Fruit fly (Drosophila melanogaster) whole organism, embryonic: ENCODE measurements around the gene CG16813.

Source experiments
- CG12071 ChIP-seq: fragments of 200-800 bp; sonication (Bioruptor generic); optimal IDR thresholded peaks from 3 replicates; lab custom pipeline; 2018; ENCODE audit warnings: missing biosample characterization, mild to moderate bottlenecking, missing genetic modification characterization
- CG13287 ChIP-seq: fragments of 200-800 bp; sonication (Bioruptor generic); IDR thresholded peaks from 2 replicates; pipeline ENCODE4 v1.3.6; 2022; ENCODE audit warnings: missing biosample characterization, missing genetic modification characterization; ENCODE audit not compliant: partially characterized antibody
- CG13775 ChIP-seq: fragments of 200-800 bp; sonication (Bioruptor generic); optimal IDR thresholded peaks from 3 replicates; lab custom pipeline; 2017; ENCODE audit warnings: missing biosample characterization, mild to moderate bottlenecking, missing genetic modification characterization
- CG15269 ChIP-seq: fragments of 200-800 bp; sonication (Bioruptor generic); optimal IDR thresholded peaks from 2 replicates; lab custom pipeline; 2018; ENCODE audit warnings: missing biosample characterization, mild to moderate bottlenecking, missing genetic modification characterization, moderate library complexity
- CG16813 ChIP-seq: fragments of 200-800 bp; sonication (Bioruptor generic); IDR thresholded peaks from 3 replicates; pipeline ENCODE4 v1.3.6; 2022; ENCODE audit warnings: missing biosample characterization, missing genetic modification characterization; ENCODE audit not compliant: partially characterized antibody
- CG17186 ChIP-seq: fragments of 200-800 bp; sonication (Bioruptor generic); optimal IDR thresholded peaks from 3 replicates; lab custom pipeline; 2017; ENCODE audit warnings: missing biosample characterization, missing genetic modification reagents, missing genetic modification characterization
- CG18011 ChIP-seq: fragments of 200-800 bp; sonication (Bioruptor generic); optimal IDR thresholded peaks from 2 replicates; lab custom pipeline; 2017; ENCODE audit warnings: missing biosample characterization, missing genetic modification characterization, mild to moderate bottlenecking, moderate library complexity, missing genotype
- CG2199 ChIP-seq: fragments of 200-800 bp; sonication (Bioruptor generic); IDR thresholded peaks from 3 replicates; pipeline ENCODE4 v1.3.6; 2022; ENCODE audit warnings: missing biosample characterization, missing genetic modification characterization
- CG33213 ChIP-seq: fragments of 200-800 bp; sonication (Bioruptor generic); optimal IDR thresholded peaks from 3 replicates; lab custom pipeline; 2016; ENCODE audit warnings: missing biosample characterization, missing genetic modification characterization
- CG3838 ChIP-seq: fragments of 200-800 bp; sonication (Bioruptor generic); optimal IDR thresholded peaks from 3 replicates; lab custom pipeline; 2016; ENCODE audit warnings: missing biosample characterization, missing genetic modification characterization
- CG3847 ChIP-seq: fragments of 200-800 bp; sonication (Bioruptor generic); IDR thresholded peaks from 2 replicates; pipeline ENCODE4 v1.3.6; 2022; ENCODE audit warnings: missing biosample characterization, missing genetic modification characterization
- CG4854 ChIP-seq: fragments of 200-800 bp; sonication (Bioruptor generic); optimal IDR thresholded peaks from 2 replicates; lab custom pipeline; 2016; ENCODE audit warnings: missing biosample characterization, missing genetic modification characterization, inconsistent platforms
- CG7271 ChIP-seq: fragments of 200-800 bp; sonication (Bioruptor generic); optimal IDR thresholded peaks from 2 replicates; lab custom pipeline; 2018; ENCODE audit warnings: missing biosample characterization, mild to moderate bottlenecking, missing genetic modification characterization, moderate library complexity
- CG8388 ChIP-seq: fragments of 200-800 bp; sonication (Bioruptor generic); optimal IDR thresholded peaks from 2 replicates; lab custom pipeline; 2019; ENCODE audit warnings: missing biosample characterization, mild to moderate bottlenecking, missing genetic modification characterization, moderate library complexity
- CG9932 ChIP-seq: fragments of 200-800 bp; sonication (Bioruptor generic); IDR thresholded peaks from 2 replicates; pipeline ENCODE4 v1.3.6; 2022; ENCODE audit warnings: missing biosample characterization, missing genetic modification characterization
- Deaf1 ChIP-seq: fragments of 200-800 bp; optimal IDR thresholded peaks from 3 replicates; lab custom pipeline; 2019; ENCODE audit warnings: missing biosample characterization, mild to moderate bottlenecking, missing genetic modification characterization, moderate library complexity
- Dll ChIP-seq: fragments of 200-800 bp; sonication (Bioruptor generic); IDR thresholded peaks from 4 replicates; pipeline ENCODE4 v1.3.6; 2022; ENCODE audit warnings: missing biosample characterization, missing genetic modification characterization; ENCODE audit not compliant: partially characterized antibody
- HLH4C ChIP-seq: fragments of 200-800 bp; sonication (Bioruptor generic); IDR thresholded peaks from 3 replicates; pipeline ENCODE4 v1.3.6; 2022; ENCODE audit warnings: missing biosample characterization, missing genetic modification characterization; ENCODE audit not compliant: partially characterized antibody
- Hmr ChIP-seq: fragments of 200-800 bp; sonication (Bioruptor generic); optimal IDR thresholded peaks from 3 replicates; lab custom pipeline; 2017; ENCODE audit warnings: mild to moderate bottlenecking, missing biosample characterization, missing genetic modification reagents, missing genetic modification characterization
- Jarid2 ChIP-seq: fragments of 200-800 bp; sonication (Bioruptor generic); optimal IDR thresholded peaks from 3 replicates; lab custom pipeline; 2017; ENCODE audit warnings: mild to moderate bottlenecking, missing biosample characterization, missing genetic modification reagents, missing genetic modification characterization
- Lhr ChIP-seq: fragments of 200-800 bp; sonication (Bioruptor generic); optimal IDR thresholded peaks from 3 replicates; lab custom pipeline; 2017; ENCODE audit warnings: mild to moderate bottlenecking, missing biosample characterization, missing genetic modification reagents, missing genetic modification characterization
- MESR4 ChIP-seq: fragments of 200-800 bp; sonication (Bioruptor generic); optimal IDR thresholded peaks from 2 replicates; lab custom pipeline; 2018; ENCODE audit warnings: missing biosample characterization, mild to moderate bottlenecking, missing genetic modification characterization, moderate library complexity
- Myb ChIP-seq: fragments of 200-800 bp; sonication (Bioruptor generic); optimal IDR thresholded peaks from 2 replicates; lab custom pipeline; 2016; ENCODE audit warnings: missing biosample characterization, missing genetic modification characterization
- Sry-δ ChIP-seq: fragments of 200-800 bp; sonication (Bioruptor generic); optimal IDR thresholded peaks from 2 replicates; lab custom pipeline; 2016; ENCODE audit warnings: missing biosample characterization, missing genetic modification characterization
- al ChIP-seq: fragments of 200-800 bp; sonication (Bioruptor generic); IDR thresholded peaks from 2 replicates; pipeline ENCODE4 v1.3.6; 2022; ENCODE audit warnings: missing biosample characterization, missing genetic modification characterization
- ato ChIP-seq: fragments of 200-800 bp; sonication (Bioruptor generic); IDR thresholded peaks from 2 replicates; pipeline ENCODE4 v1.3.6; 2022; ENCODE audit warnings: missing biosample characterization, missing genetic modification characterization; ENCODE audit not compliant: partially characterized antibody
- chm ChIP-seq: fragments of 200-800 bp; sonication (Bioruptor generic); IDR thresholded peaks from 2 replicates; pipeline ENCODE4 v1.3.6; 2022; ENCODE audit warnings: missing biosample characterization, missing genetic modification characterization
- ci ChIP-seq: fragments of 200-800 bp; sonication (Bioruptor generic); IDR thresholded peaks from 3 replicates; pipeline ENCODE4 v1.3.6; 2022; ENCODE audit warnings: missing biosample characterization, missing genetic modification characterization
- dimm ChIP-seq: fragments of 200-800 bp; sonication (Bioruptor generic); IDR thresholded peaks from 2 replicates; pipeline ENCODE4 v1.3.6; 2022; ENCODE audit warnings: missing biosample characterization, missing genetic modification characterization
- en ChIP-seq: fragments of 200-800 bp; sonication (Bioruptor generic); optimal IDR thresholded peaks from 2 replicates; lab custom pipeline; 2016; ENCODE audit warnings: missing biosample characterization, missing genetic modification characterization
- esg ChIP-seq: fragments of 200-800 bp; sonication (Bioruptor generic); conservative IDR thresholded peaks from 2 replicates; pipeline ENCODE4 v1.3.6; 2022; ENCODE audit warnings: missing biosample characterization, missing genetic modification characterization
- fd96Cb ChIP-seq: fragments of 200-800 bp; sonication (Bioruptor generic); optimal IDR thresholded peaks from 2 replicates; lab custom pipeline; 2018; ENCODE audit warnings: missing biosample characterization, mild to moderate bottlenecking, missing genetic modification characterization, moderate library complexity
- ftz-f1 ChIP-seq: fragments of 200-800 bp; sonication (Bioruptor generic); optimal IDR thresholded peaks from 2 replicates; lab custom pipeline; 2016; ENCODE audit warnings: missing biosample characterization, missing genetic modification characterization
- gfzf ChIP-seq: fragments of 200-800 bp; sonication (Bioruptor generic); optimal IDR thresholded peaks from 2 replicates; lab custom pipeline; 2016; ENCODE audit warnings: missing biosample characterization, mild to moderate bottlenecking, missing genetic modification characterization, moderate library complexity
- grau ChIP-seq: fragments of 200-800 bp; optimal IDR thresholded peaks from 3 replicates; lab custom pipeline; 2019; ENCODE audit warnings: missing biosample characterization, mild to moderate bottlenecking, missing genetic modification characterization, moderate library complexity
- ham ChIP-seq: fragments of 200-800 bp; sonication (Bioruptor generic); IDR thresholded peaks from 2 replicates; pipeline ENCODE4 v1.3.6; 2022; ENCODE audit warnings: missing biosample characterization, missing genetic modification characterization
- lola ChIP-seq, 3 experiments: fragments of >200 bp in 2 of 3; fragments of 200-800 bp in 1 of 3; sonication (Bioruptor generic) in 1 of 3; optimal IDR thresholded peaks; 2 replicates each; lab custom pipeline; 2017 to 2019; ENCODE audit warnings: missing biosample characterization in 3 of 3, missing genetic modification characterization in 3 of 3, mild to moderate bottlenecking in 1 of 3, moderate library complexity in 1 of 3
- lov ChIP-seq, 2 experiments: fragments of 200-800 bp in 1 of 2; fragments of >200 bp in 1 of 2; sonication (Bioruptor generic) in 1 of 2; IDR thresholded peaks in 1 of 2; optimal IDR thresholded peaks in 1 of 2; 2 replicates in 1 of 2; 3 replicates in 1 of 2; pipeline versions ENCODE4 v1.3.6 to Lab custom; 2017 to 2022; ENCODE audit warnings: missing biosample characterization in 1 of 2, missing genetic modification characterization in 1 of 2
- maf-S ChIP-seq: fragments of 200-800 bp; sonication (Bioruptor generic); optimal IDR thresholded peaks from 2 replicates; lab custom pipeline; 2016; ENCODE audit warnings: missing biosample characterization, missing genetic modification characterization
- nmo ChIP-seq: fragments of 200-800 bp; sonication (Bioruptor generic); optimal IDR thresholded peaks from 2 replicates; lab custom pipeline; 2018; ENCODE audit warnings: missing biosample characterization, mild to moderate bottlenecking, missing genetic modification characterization, moderate library complexity
- pan ChIP-seq, 4 experiments: fragments of >200 bp in 3 of 4; fragments of 200-800 bp in 1 of 4; sonication (Bioruptor generic) in 1 of 4; optimal IDR thresholded peaks in 3 of 4; IDR thresholded peaks in 1 of 4; 2 replicates each; pipeline versions ENCODE4 v1.3.6 to Lab custom; 2017 to 2022; ENCODE audit warnings: missing biosample characterization in 2 of 4, missing genetic modification characterization in 2 of 4, mixed read lengths in 1 of 4
- pho ChIP-seq: fragments of 200-800 bp; sonication (Bioruptor generic); optimal IDR thresholded peaks from 2 replicates; lab custom pipeline; 2016; ENCODE audit warnings: missing biosample characterization, missing genetic modification characterization
- sug ChIP-seq: fragments of 200-800 bp; optimal IDR thresholded peaks from 2 replicates; lab custom pipeline; 2019; ENCODE audit warnings: missing biosample characterization, mild to moderate bottlenecking, missing genetic modification characterization, moderate library complexity
- twi ChIP-seq: fragments of 200-800 bp; optimal IDR thresholded peaks from 2 replicates; lab custom pipeline; 2019; ENCODE audit warnings: missing biosample characterization, mild to moderate bottlenecking, missing genetic modification characterization, moderate library complexity
- vnd ChIP-seq: fragments of 200-800 bp; sonication (Bioruptor generic); IDR thresholded peaks from 3 replicates; pipeline ENCODE4 v1.3.6; 2022; ENCODE audit warnings: missing biosample characterization, missing genetic modification characterization; ENCODE audit not compliant: partially characterized antibody
- zen ChIP-seq: fragments of 200-800 bp; sonication (Bioruptor generic); optimal IDR thresholded peaks from 3 replicates; lab custom pipeline; 2018; ENCODE audit warnings: missing biosample characterization, mild to moderate bottlenecking, missing genetic modification characterization, moderate library complexity

The CG16813 gene

DNA sequence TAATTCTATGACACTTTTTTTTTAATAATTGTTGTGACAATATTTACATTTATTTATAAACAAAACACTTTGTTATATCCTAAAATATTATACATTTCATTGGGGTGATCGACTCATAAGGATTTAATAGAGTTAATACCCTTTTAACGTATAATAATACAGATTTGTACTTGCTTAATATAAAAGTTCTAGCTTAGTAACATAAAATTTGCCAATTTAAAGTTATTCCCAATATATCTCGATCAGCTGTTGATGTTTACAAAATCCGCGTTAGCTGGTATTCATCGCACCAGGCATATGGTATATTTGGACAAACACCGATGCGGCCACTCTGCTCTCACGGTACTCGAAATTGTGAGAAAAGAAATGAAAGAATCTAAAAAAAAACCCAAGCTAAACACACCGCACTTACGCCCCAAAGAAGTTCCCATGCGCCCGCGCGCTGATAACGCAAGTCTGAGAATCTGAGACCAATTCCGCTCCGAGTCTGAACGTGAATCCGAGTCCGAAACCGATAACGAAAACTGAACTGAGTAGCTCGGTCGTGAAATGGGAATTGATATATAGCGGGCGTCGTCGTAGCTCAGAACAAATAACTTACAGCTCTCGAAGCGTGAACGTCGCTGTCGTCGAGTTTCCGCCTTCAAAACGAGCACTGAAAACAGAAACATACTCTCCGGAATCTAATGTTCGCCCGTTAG, 23.7 kb upstream of the CG16813 start, which contains the start of gene Pect (continued):
- peak; percentile 40; the same call in 1 of the 3 replicates for TF ChIP-seq vnd (GFP tag; lab: Robert Waterston, UW)
- no peak; the same call in 2 of the 3 replicates for TF ChIP-seq HLH4C
- TF ChIP-seq pan (optimal IDR thresholded peaks at IDR 0.05; lab: Kevin White, UChicago): no peak
- TF ChIP-seq pan (GFP tag; optimal IDR thresholded peaks at IDR 0.05 in 1 of 2, IDR thresholded peaks at IDR 0.05 in 1 of 2): peak in 1 of 2 experiments; percentile 4
- peak; percentile 83 for TF ChIP-seq MESR4 (GFP tag; lab: Kevin White, UChicago)
- peak; percentile 65 for TF ChIP-seq Jarid2 (GFP tag; lab: Kevin White, UChicago)
- TF ChIP-seq esg (GFP tag; lab: Robert Waterston, UW): 0 out of 2 replicates have a peak, but pooled peaks have one; percentile 9
- peak; percentile 52 for TF ChIP-seq CG13775 (GFP tag; lab: Kevin White, UChicago)
- peak; percentile 4 for TF ChIP-seq ftz-f1 (GFP tag; lab: Kevin White, UChicago)
- peak; percentile 63 for TF ChIP-seq CG13287 (GFP tag; lab: Robert Waterston, UW)
- TF ChIP-seq sug (tag; lab: Kevin White, UChicago): peak; percentile 29
- peak; percentile 53 for TF ChIP-seq Sry-δ (GFP tag; lab: Kevin White, UChicago)
- TF ChIP-seq maf-S (GFP tag; lab: Kevin White, UChicago): no peak
- TF ChIP-seq CG16813 (GFP tag; lab: Robert Waterston, UW): peak; percentile 53
- no peak for TF ChIP-seq CG15269
- no peak for TF ChIP-seq twi
- TF ChIP-seq dimm (GFP tag; lab: Robert Waterston, UW): no peak
- TF ChIP-seq lola (GFP tag; optimal IDR thresholded peaks at IDR 0.05; lab: Kevin White, UChicago): peak in 1 of 3 experiments; percentile 26
- TF ChIP-seq ham (GFP tag; lab: Robert Waterston, UW): peak; percentile 34; the same call in 1 of the 2 replicates
- peak; percentile 38 for TF ChIP-seq CG9932 (GFP tag; lab: Robert Waterston, UW)
- TF ChIP-seq CG3838 (GFP tag; lab: Kevin White, UChicago): no peak
- peak; percentile 9; the same call in 1 of the 3 replicates for TF ChIP-seq ci (GFP tag; lab: Robert Waterston, UW)
- TF ChIP-seq lov (optimal IDR thresholded peaks at IDR 0.05; lab: Kevin White, UChicago): no peak
- TF ChIP-seq lov (GFP tag; IDR thresholded peaks at IDR 0.05; lab: Robert Waterston, UW): peak; percentile 29; the same call in 1 of the 3 replicates
- peak; percentile 60 for TF ChIP-seq Lhr (GFP tag; lab: Kevin White, UChicago)
- no peak for TF ChIP-seq en (GFP tag; lab: Kevin White, UChicago)
- TF ChIP-seq Hmr (GFP tag; lab: Kevin White, UChicago): peak; percentile 6
- TF ChIP-seq CG12071 (GFP tag; lab: Kevin White, UChicago): no peak
- no peak for TF ChIP-seq CG7271
- TF ChIP-seq grau (tag; lab: Kevin White, UChicago): peak; percentile 20
- TF ChIP-seq CG17186: peak; percentile 11
- no peak for TF ChIP-seq CG8388 (GFP tag; lab: Kevin White, UChicago)
- 0 out of 2 replicates have a peak, but pooled peaks have one; percentile 28 for TF ChIP-seq CG3847 (GFP tag; lab: Robert Waterston, UW)
- TF ChIP-seq CG2199: 0 out of 3 replicates have a peak, but pooled peaks have one; percentile 54
- TF ChIP-seq nmo (GFP tag; lab: Kevin White, UChicago): peak; percentile 73
- TF ChIP-seq Dll (GFP tag; lab: Robert Waterston, UW): peak; percentile 62; the same call in 2 of the 4 replicates
- no peak for TF ChIP-seq pho (GFP tag; lab: Kevin White, UChicago)
- peak; percentile 8 for TF ChIP-seq CG18011 (GFP tag; lab: Kevin White, UChicago)
- peak; percentile 0 for TF ChIP-seq CG33213 (GFP tag; lab: Kevin White, UChicago)
- TF ChIP-seq zen (tag; lab: Kevin White, UChicago): no peak
- peak; percentile 6 for TF ChIP-seq Myb (GFP tag; lab: Kevin White, UChicago)
- TF ChIP-seq CG4854 (GFP tag; lab: Kevin White, UChicago): no peak
- peak; percentile 89 for TF ChIP-seq gfzf (GFP tag; lab: Kevin White, UChicago)
- peak; percentile 28; the same call in 1 of the 2 replicates for TF ChIP-seq ato (GFP tag; lab: Robert Waterston, UW)
- peak; percentile 12 for TF ChIP-seq fd96Cb (tag; lab: Kevin White, UChicago)
- TF ChIP-seq chm: peak; percentile 63; the same call in 1 of the 2 replicates
- 0 out of 2 replicates have a peak, but pooled peaks have one; percentile 27 for TF ChIP-seq al (GFP tag; lab: Robert Waterston, UW)
- peak; percentile 95 for TF ChIP-seq Deaf1 (tag; lab: Kevin White, UChicago)
